Fruit fly (Drosophila melanogaster) whole organism, embryonic: ENCODE results near the gene CG5050.

Source experiments
- B-H2 ChIP-seq: fragments of 200-800 bp; sonication (Bioruptor generic); optimal IDR thresholded peaks from 2 replicates; lab custom pipeline; 2018; ENCODE audit warnings: missing biosample characterization, mild to moderate bottlenecking, missing genetic modification characterization
- CG10209 ChIP-seq: fragments of 200-800 bp; sonication (Bioruptor generic); optimal IDR thresholded peaks from 3 replicates; lab custom pipeline; 2017; ENCODE audit warnings: missing biosample characterization, mild to moderate bottlenecking, missing genetic modification characterization, missing genetic modification reagents
- CG10267 ChIP-seq: fragments of 200-800 bp; sonication (Bioruptor generic); optimal IDR thresholded peaks from 2 replicates; lab custom pipeline; 2018; ENCODE audit warnings: missing biosample characterization, mild to moderate bottlenecking, missing genetic modification characterization, moderate library complexity
- CG10274 ChIP-seq: fragments of 200-800 bp; sonication (Bioruptor generic); optimal IDR thresholded peaks from 3 replicates; lab custom pipeline; 2017; ENCODE audit warnings: missing biosample characterization, mild to moderate bottlenecking, missing genetic modification characterization
- CG11247 ChIP-seq: fragments of 200-800 bp; sonication (Bioruptor generic); IDR thresholded peaks from 2 replicates; pipeline ENCODE4 v1.3.6; 2022; ENCODE audit warnings: missing biosample characterization, missing genetic modification characterization
- CG13296 ChIP-seq: fragments of 200-800 bp; sonication (Bioruptor generic); optimal IDR thresholded peaks from 3 replicates; lab custom pipeline; 2018; ENCODE audit warnings: missing biosample characterization, mild to moderate bottlenecking, missing genetic modification characterization
- CG13624 ChIP-seq: fragments of 200-800 bp; sonication (Bioruptor generic); optimal IDR thresholded peaks from 2 replicates; lab custom pipeline; 2016; ENCODE audit warnings: missing biosample characterization, missing genetic modification characterization
- CG13775 ChIP-seq: fragments of 200-800 bp; sonication (Bioruptor generic); optimal IDR thresholded peaks from 3 replicates; lab custom pipeline; 2017; ENCODE audit warnings: missing biosample characterization, mild to moderate bottlenecking, missing genetic modification characterization
- CG15601 ChIP-seq: fragments of 200-800 bp; sonication (Bioruptor generic); optimal IDR thresholded peaks from 3 replicates; lab custom pipeline; 2019; ENCODE audit warnings: missing biosample characterization, mild to moderate bottlenecking, missing genetic modification characterization, moderate library complexity
- CG17361 ChIP-seq: fragments of 200-800 bp; sonication (Bioruptor generic); IDR thresholded peaks from 3 replicates; pipeline ENCODE4 v1.3.6; 2022; ENCODE audit warnings: missing biosample characterization, missing genetic modification characterization
- CG2889 ChIP-seq: fragments of 200-800 bp; sonication (Bioruptor generic); IDR thresholded peaks from 3 replicates; pipeline ENCODE4 v1.3.6; 2022; ENCODE audit warnings: missing biosample characterization, missing genetic modification characterization
- CG3726 ChIP-seq: fragments of 200-800 bp; sonication (Bioruptor generic); IDR thresholded peaks from 3 replicates; pipeline ENCODE4, ENCODE4 v1.3.6; 2022; ENCODE audit warnings: missing biosample characterization, missing genetic modification characterization
- CG43689 ChIP-seq: fragments of 200-800 bp; sonication (Bioruptor generic); IDR thresholded peaks from 2 replicates; pipeline ENCODE4 v1.3.6; 2022; ENCODE audit warnings: missing biosample characterization, missing genetic modification characterization
- CG6689 ChIP-seq: fragments of 200-800 bp; sonication (Bioruptor generic); IDR thresholded peaks from 2 replicates; pipeline ENCODE4 v1.3.6; 2022; ENCODE audit warnings: missing biosample characterization, missing genetic modification characterization
- CG7786 ChIP-seq: fragments of 200-800 bp; sonication (Bioruptor generic); optimal IDR thresholded peaks from 2 replicates; lab custom pipeline; 2016; ENCODE audit warnings: missing biosample characterization, missing genetic modification characterization
- CTCF ChIP-seq: fragments of 200-800 bp; sonication (Bioruptor generic); optimal IDR thresholded peaks from 2 replicates; lab custom pipeline; 2017; ENCODE audit warnings: missing biosample characterization, mild to moderate bottlenecking, missing genetic modification characterization, moderate library complexity
- D19B ChIP-seq: fragments of 200-800 bp; sonication (Bioruptor generic); optimal IDR thresholded peaks from 2 replicates; lab custom pipeline; 2017; ENCODE audit warnings: missing biosample characterization, mild to moderate bottlenecking, missing genetic modification characterization
- Doc2 ChIP-seq: fragments of 200-800 bp; sonication (Bioruptor generic); IDR thresholded peaks from 2 replicates; pipeline ENCODE4 v1.3.6; 2022; ENCODE audit warnings: missing biosample characterization, missing genetic modification characterization
- ERR ChIP-seq: fragments of 200-800 bp; sonication (Bioruptor generic); optimal IDR thresholded peaks from 2 replicates; lab custom pipeline; 2016; ENCODE audit warnings: missing biosample characterization, missing genetic modification characterization
- Fer1 ChIP-seq: fragments of 200-800 bp; sonication (Bioruptor generic); optimal IDR thresholded peaks from 2 replicates; lab custom pipeline; 2017; ENCODE audit warnings: missing biosample characterization, mild to moderate bottlenecking, missing genetic modification characterization
- H15 ChIP-seq: fragments of 200-800 bp; sonication (Bioruptor generic); IDR thresholded peaks from 3 replicates; pipeline ENCODE4 v1.3.6; 2022; ENCODE audit warnings: missing biosample characterization, missing genetic modification characterization
- HHEX ChIP-seq: fragments of 200-800 bp; sonication (Bioruptor generic); optimal IDR thresholded peaks from 3 replicates; lab custom pipeline; 2017; ENCODE audit warnings: missing biosample characterization, mild to moderate bottlenecking, missing genetic modification characterization, missing genetic modification reagents
- HLH3B ChIP-seq: fragments of 200-800 bp; sonication (Bioruptor generic); IDR thresholded peaks from 2 replicates; pipeline ENCODE4 v1.3.6; 2022; ENCODE audit warnings: missing biosample characterization, missing genetic modification characterization
- HmgZ ChIP-seq: fragments of 200-800 bp; sonication (Bioruptor generic); optimal IDR thresholded peaks from 2 replicates; lab custom pipeline; 2018; ENCODE audit warnings: missing biosample characterization, mild to moderate bottlenecking, missing genetic modification characterization
- Lhr ChIP-seq: fragments of 200-800 bp; sonication (Bioruptor generic); optimal IDR thresholded peaks from 3 replicates; lab custom pipeline; 2017; ENCODE audit warnings: mild to moderate bottlenecking, missing biosample characterization, missing genetic modification reagents, missing genetic modification characterization
- Max ChIP-seq: fragments of 200-800 bp; sonication (Bioruptor generic); optimal IDR thresholded peaks from 2 replicates; lab custom pipeline; 2016; ENCODE audit warnings: missing biosample characterization, mild to moderate bottlenecking, missing genetic modification characterization
- Med ChIP-seq: fragments of 200-800 bp; sonication (Bioruptor generic); peaks from one replicate; lab custom pipeline; 2016; ENCODE audit warnings: missing biosample characterization, missing genetic modification characterization, mild to moderate bottlenecking, inconsistent platforms, moderate library complexity
- Meics ChIP-seq: fragments of 200-800 bp; sonication (Bioruptor generic); optimal IDR thresholded peaks from 2 replicates; lab custom pipeline; 2017; ENCODE audit warnings: missing biosample characterization, mild to moderate bottlenecking, missing genetic modification characterization
- NK7.1 ChIP-seq: fragments of 200-800 bp; sonication (Bioruptor generic); optimal IDR thresholded peaks from 3 replicates; lab custom pipeline; 2016; ENCODE audit warnings: missing biosample characterization, missing genetic modification characterization
- Nf-YB ChIP-seq: fragments of 200-800 bp; sonication (Bioruptor generic); optimal IDR thresholded peaks from 3 replicates; lab custom pipeline; 2019; ENCODE audit warnings: missing biosample characterization, mild to moderate bottlenecking, missing genetic modification characterization, moderate library complexity
- PHDP ChIP-seq: fragments of 200-800 bp; sonication (Bioruptor generic); optimal IDR thresholded peaks from 3 replicates; lab custom pipeline; 2018; ENCODE audit warnings: missing biosample characterization, mild to moderate bottlenecking, missing genetic modification characterization, moderate library complexity
- Sox100B ChIP-seq: fragments of 200-800 bp; sonication (Bioruptor generic); optimal IDR thresholded peaks from 3 replicates; lab custom pipeline; 2018; ENCODE audit warnings: missing biosample characterization, mild to moderate bottlenecking, missing genetic modification characterization
- Sox102F ChIP-seq: fragments of 200-800 bp; sonication (Bioruptor generic); optimal IDR thresholded peaks from 2 replicates; lab custom pipeline; 2018; ENCODE audit warnings: missing biosample characterization, mild to moderate bottlenecking, missing genetic modification characterization, moderate library complexity
- Usf ChIP-seq: fragments of 200-800 bp; sonication (Bioruptor generic); optimal IDR thresholded peaks from 2 replicates; lab custom pipeline; 2017; ENCODE audit warnings: missing genotype, missing biosample characterization, missing genetic modification characterization
- ab ChIP-seq: fragments of 200-800 bp; sonication (Bioruptor generic); optimal IDR thresholded peaks from 2 replicates; lab custom pipeline; 2016; ENCODE audit warnings: missing biosample characterization, missing genetic modification characterization
- aop ChIP-seq: fragments of 200-800 bp; sonication (Bioruptor generic); IDR thresholded peaks from 2 replicates; pipeline ENCODE4 v1.3.6; 2022; ENCODE audit warnings: missing biosample characterization, missing genetic modification characterization
- bcd ChIP-seq: fragments of 200-800 bp; sonication (Bioruptor generic); optimal IDR thresholded peaks from 2 replicates; lab custom pipeline; 2017; ENCODE audit warnings: missing biosample characterization, mild to moderate bottlenecking, missing genetic modification characterization
- croc ChIP-seq: fragments of 200-800 bp; sonication (Bioruptor generic); conservative IDR thresholded peaks from 3 replicates; pipeline ENCODE4 v1.3.6; 2022; ENCODE audit warnings: missing biosample characterization, missing genetic modification characterization
- dm ChIP-seq: fragments of 200-800 bp; sonication (Bioruptor generic); optimal IDR thresholded peaks from 3 replicates; lab custom pipeline; 2016; ENCODE audit warnings: missing biosample characterization, missing genetic modification characterization
- dmrt99B ChIP-seq: fragments of 200-800 bp; sonication (Bioruptor generic); optimal IDR thresholded peaks from 2 replicates; lab custom pipeline; 2018; ENCODE audit warnings: missing biosample characterization, mild to moderate bottlenecking, missing genetic modification characterization, moderate library complexity
- fd96Cb ChIP-seq: fragments of 200-800 bp; sonication (Bioruptor generic); optimal IDR thresholded peaks from 2 replicates; lab custom pipeline; 2018; ENCODE audit warnings: missing biosample characterization, mild to moderate bottlenecking, missing genetic modification characterization, moderate library complexity
- h ChIP-seq: fragments of >200 bp; optimal IDR thresholded peaks from 2 replicates; lab custom pipeline; 2017
- her ChIP-seq: fragments of 200-800 bp; sonication (Bioruptor generic); optimal IDR thresholded peaks from 2 replicates; lab custom pipeline; 2016; ENCODE audit warnings: missing biosample characterization, missing genetic modification characterization
- insv ChIP-seq, 2 experiments: fragments of 200-800 bp; sonication (Bioruptor generic); optimal IDR thresholded peaks; 3 replicates each; lab custom pipeline; 2016 to 2018; ENCODE audit warnings: missing biosample characterization in 2 of 2, missing genetic modification characterization in 2 of 2
- inv ChIP-seq: fragments of 200-800 bp; sonication (Bioruptor generic); IDR thresholded peaks from 2 replicates; pipeline ENCODE4 v1.3.6; 2022; ENCODE audit warnings: missing biosample characterization, missing genetic modification characterization; ENCODE audit not compliant: partially characterized antibody
- pan ChIP-seq, 4 experiments: fragments of >200 bp in 3 of 4; fragments of 200-800 bp in 1 of 4; sonication (Bioruptor generic) in 1 of 4; optimal IDR thresholded peaks in 3 of 4; IDR thresholded peaks in 1 of 4; 2 replicates each; pipeline versions ENCODE4 v1.3.6 to Lab custom; 2017 to 2022; ENCODE audit warnings: missing biosample characterization in 2 of 4, missing genetic modification characterization in 2 of 4, mixed read lengths in 1 of 4
- peb ChIP-seq: fragments of 200-800 bp; sonication (Bioruptor generic); IDR thresholded peaks from 2 replicates; pipeline ENCODE4 v1.3.6; 2022; ENCODE audit warnings: missing biosample characterization, missing genetic modification characterization
- ranshi ChIP-seq: fragments of 200-800 bp; sonication (Bioruptor generic); IDR thresholded peaks from 2 replicates; pipeline ENCODE4 v1.3.6; 2022; ENCODE audit warnings: missing biosample characterization, missing genetic modification characterization
- row ChIP-seq: fragments of 200-800 bp; sonication (Bioruptor generic); IDR thresholded peaks from 3 replicates; pipeline ENCODE4 v1.3.6; 2022; ENCODE audit warnings: missing biosample characterization, missing genetic modification characterization
- run ChIP-seq: fragments of 200-800 bp; sonication (Bioruptor generic); optimal IDR thresholded peaks from 3 replicates; lab custom pipeline; 2018; ENCODE audit warnings: missing biosample characterization, mild to moderate bottlenecking, missing genetic modification characterization
- sob ChIP-seq: fragments of 200-800 bp; sonication (Bioruptor generic); IDR thresholded peaks from 2 replicates; pipeline ENCODE4 v1.3.6; 2022; ENCODE audit warnings: missing biosample characterization, missing genetic modification characterization
- tgo ChIP-seq: fragments of 200-800 bp; sonication (Bioruptor generic); IDR thresholded peaks from 3 replicates; pipeline ENCODE4 v1.3.6; 2022; ENCODE audit warnings: missing biosample characterization, missing genetic modification characterization
- vvl ChIP-seq: fragments of 200-800 bp; sonication (Bioruptor generic); IDR thresholded peaks from 2 replicates; pipeline ENCODE4 v1.3.6; 2022; ENCODE audit warnings: missing biosample characterization, missing genetic modification characterization

Gene CG5050

DNA sequence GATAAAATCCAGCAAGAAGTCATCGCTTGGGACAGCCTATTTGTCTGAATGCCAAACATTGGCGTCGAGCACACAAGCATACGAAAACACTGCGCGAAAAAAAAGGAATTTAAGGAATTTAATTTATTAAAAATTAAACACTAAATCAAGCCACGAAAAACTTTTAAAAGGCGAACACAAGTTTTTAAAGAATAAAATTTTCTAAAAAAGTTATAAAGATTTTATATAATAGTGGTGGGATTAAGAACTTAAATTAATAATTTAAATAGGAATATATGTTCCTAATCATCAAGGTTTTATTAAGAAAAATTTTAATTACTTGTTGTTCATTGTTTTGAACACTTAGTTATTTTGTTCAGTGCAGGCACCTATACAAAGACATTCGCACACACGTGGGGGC lies 31.4 kb upstream of the CG5050 start (continued):
- no peak for TF ChIP-seq H15 (GFP tag; lab: Robert Waterston, UW)
- no peak for TF ChIP-seq CG3726 (GFP tag; lab: Robert Waterston, UW)
- 0 out of 2 replicates have a peak, but pooled peaks have one; percentile 15 for TF ChIP-seq CG6689 (GFP tag; lab: Robert Waterston, UW)
- TF ChIP-seq insv (GFP tag; optimal IDR thresholded peaks at IDR 0.05; lab: Kevin White, UChicago) = no peak
- TF ChIP-seq PHDP (tag; lab: Kevin White, UChicago) = peak; percentile 26
- no peak for TF ChIP-seq tgo (GFP tag; lab: Robert Waterston, UW)
- peak; percentile 28 for TF ChIP-seq CG10209
- TF ChIP-seq CG13296 (GFP tag; lab: Kevin White, UChicago) = peak; percentile 3
- TF ChIP-seq dmrt99B (tag; lab: Kevin White, UChicago) = peak; percentile 48
- no peak for TF ChIP-seq run (tag; lab: Kevin White, UChicago)
- no peak for TF ChIP-seq bcd (GFP tag; lab: Kevin White, UChicago)
- no peak for TF ChIP-seq B-H2 (GFP tag; lab: Kevin White, UChicago)
- peak; percentile 0 for TF ChIP-seq D19B (GFP tag; lab: Kevin White, UChicago)
- no peak for TF ChIP-seq CG10274 (GFP tag; lab: Kevin White, UChicago)
- TF ChIP-seq Sox100B (GFP tag; lab: Kevin White, UChicago) = peak; percentile 26
- TF ChIP-seq CG13775 (GFP tag; lab: Kevin White, UChicago) = peak; percentile 12
- peak; percentile 9 for TF ChIP-seq CG10267 (tag; lab: Kevin White, UChicago)
- TF ChIP-seq NK7.1 (GFP tag; lab: Kevin White, UChicago) = no peak
- TF ChIP-seq Doc2 (GFP tag; lab: Robert Waterston, UW) = no peak
- no peak for TF ChIP-seq inv
- TF ChIP-seq row (GFP tag; lab: Robert Waterston, UW) = peak; percentile 43
- peak; percentile 36; the same call in 1 of the 3 replicates for TF ChIP-seq CG17361 (GFP tag; lab: Robert Waterston, UW)
- no peak for TF ChIP-seq ab
- no peak for TF ChIP-seq pan (optimal IDR thresholded peaks at IDR 0.05; lab: Kevin White, UChicago)
- TF ChIP-seq pan (GFP tag; optimal IDR thresholded peaks at IDR 0.05 in 1 of 2, IDR thresholded peaks at IDR 0.05 in 1 of 2) = peak in 1 of 2 experiments; percentile 44
- TF ChIP-seq Max (GFP tag; lab: Kevin White, UChicago) = no peak
- TF ChIP-seq Sox102F (GFP tag; lab: Kevin White, UChicago) = peak; percentile 60
- TF ChIP-seq her (GFP tag; lab: Kevin White, UChicago) = no peak
- no peak for TF ChIP-seq CG15601 (tag; lab: Kevin White, UChicago)
- TF ChIP-seq ranshi (GFP tag; lab: Robert Waterston, UW) = no peak
- no peak for TF ChIP-seq CTCF (GFP tag; lab: Kevin White, UChicago)
- TF ChIP-seq ERR (GFP tag; lab: Kevin White, UChicago) = no peak

- no peak for TF ChIP-seq CG2889 (GFP tag; lab: Robert Waterston, UW)
- TF ChIP-seq CG43689 (GFP tag; lab: Robert Waterston, UW) = no peak
- TF ChIP-seq CG13624 (GFP tag; lab: Kevin White, UChicago) = no peak
- no peak for TF ChIP-seq Lhr
- no peak for TF ChIP-seq CG7786
- TF ChIP-seq peb (GFP tag; lab: Robert Waterston, UW) = no peak
- TF ChIP-seq fd96Cb (tag; lab: Kevin White, UChicago) = no peak
- no peak for TF ChIP-seq CG11247 (GFP tag; lab: Robert Waterston, UW)
- TF ChIP-seq croc (GFP tag; lab: Robert Waterston, UW) = no peak
- TF ChIP-seq aop (GFP tag; lab: Robert Waterston, UW) = no peak
- TF ChIP-seq Usf = no peak
- TF ChIP-seq HmgZ (tag; lab: Kevin White, UChicago) = no peak
- no peak for TF ChIP-seq dm (GFP tag; lab: Kevin White, UChicago)
- no peak for TF ChIP-seq Meics (GFP tag; lab: Kevin White, UChicago)
- no peak for TF ChIP-seq h (lab: Kevin White, UChicago)
- no peak for TF ChIP-seq sob (GFP tag; lab: Robert Waterston, UW)
- TF ChIP-seq vvl (GFP tag; lab: Robert Waterston, UW) = no peak
- TF ChIP-seq Med = peak; percentile 61
- peak; percentile 19 for TF ChIP-seq Fer1 (GFP tag; lab: Kevin White, UChicago)
- TF ChIP-seq HLH3B (GFP tag; lab: Robert Waterston, UW) = no peak
- TF ChIP-seq Nf-YB = no peak
- TF ChIP-seq HHEX (GFP tag; lab: Kevin White, UChicago) = no peak
Measured at dm6 chr2L:17422089-17422488, 30.6 kb upstream of the CG5050 start.
